Fruit fly (Drosophila melanogaster): ENCODE results near the gene CG9988.

CG9988 gene

dm6 chr3R:28634261-28634980 is 1.8 kb upstream of the CG9988 start (continued):
- TF ChIP-seq Neu2 (GFP tag; optimal IDR thresholded peaks at IDR 0.05; ENCODE audit: borderline replicate concordance) (no peak), D19A (tag; optimal IDR thresholded peaks at IDR 0.05) (peak; percentile 44), hkb (optimal IDR thresholded peaks at IDR 0.05) (no peak), hkb (GFP tag; IDR thresholded peaks at IDR 0.05) (0 out of 2 replicates have a peak, but pooled peaks have one; percentile 13), Ssrp (tag; optimal IDR thresholded peaks at IDR 0.05) (no peak), nau (GFP tag; optimal IDR thresholded peaks at IDR 0.05) (peak; percentile 16), CG4360 (GFP tag; IDR thresholded peaks at IDR 0.05) (peak; percentile 69), cg (GFP tag; optimal IDR thresholded peaks at IDR 0.05) (peak; percentile 88), ATbp (GFP tag; optimal IDR thresholded peaks at IDR 0.05) (peak; percentile 27), Stat92E (GFP tag; optimal IDR thresholded peaks at IDR 0.05) (peak in 1 of 3 experiments; percentile 48)

dm6 chr3R:28634981-28635930 is 955 bp upstream of the CG9988 start, which contains the start of gene CG10011:
TSS of gene CG10011 (minus strand) at chr3R:28635099.
- TF ChIP-seq dpn (GFP tag; optimal IDR thresholded peaks at IDR 0.05) (no peak), Abd-B (GFP tag; optimal IDR thresholded peaks at IDR 0.05) (peak; percentile 31), CG17802 (tag; optimal IDR thresholded peaks at IDR 0.05) (peak; percentile 60), HLH3B (GFP tag; IDR thresholded peaks at IDR 0.05) (no peak), lov (optimal IDR thresholded peaks at IDR 0.05) (no peak), lov (GFP tag; IDR thresholded peaks at IDR 0.05) (0 out of 3 replicates have a peak, but pooled peaks have one; percentile 37), CG1603 (tag; optimal IDR thresholded peaks at IDR 0.05) (peak; percentile 82), eve (GFP tag; optimal IDR thresholded peaks at IDR 0.05) (no peak), hb (GFP tag; IDR thresholded peaks at IDR 0.05; ENCODE audit: partially characterized antibody) (0 out of 3 replicates have a peak, but pooled peaks have one; percentile 18), Fer1 (GFP tag; optimal IDR thresholded peaks at IDR 0.05) (no peak), sna (GFP tag; IDR thresholded peaks at IDR 0.05; ENCODE audit: partially characterized antibody) (no peak), CG15073 (GFP tag; optimal IDR thresholded peaks at IDR 0.05) (no peak), Sox102F (GFP tag; optimal IDR thresholded peaks at IDR 0.05) (no peak), Spps (tag; optimal IDR thresholded peaks at IDR 0.05) (no peak), CG7357 (GFP tag; IDR thresholded peaks at IDR 0.05) (peak; percentile 96), CG30020 (tag; optimal IDR thresholded peaks at IDR 0.05) (peak; percentile 10), yki (optimal IDR thresholded peaks at IDR 0.05) (peak; percentile 23), CG10267 (tag; optimal IDR thresholded peaks at IDR 0.05) (peak; percentile 16), Med (GFP tag) (peak; percentile 82), CG2875 (GFP tag; optimal IDR thresholded peaks at IDR 0.05) (peak; percentile 34), gfzf (GFP tag; optimal IDR thresholded peaks at IDR 0.05) (peak; percentile 96), amos (GFP tag; IDR thresholded peaks at IDR 0.05; ENCODE audit: partially characterized antibody) (peak; percentile 59), CG8290 (GFP tag; optimal IDR thresholded peaks at IDR 0.05) (peak; percentile 25), CG8290 (tag; optimal IDR thresholded peaks at IDR 0.05) (peak in 1 of 2 experiments; percentile 53), Dfd (GFP tag; optimal IDR thresholded peaks at IDR 0.05) (no peak), h (optimal IDR thresholded peaks at IDR 0.05) (no peak), scrt (GFP tag; optimal IDR thresholded peaks at IDR 0.05) (no peak), sd (tag; optimal IDR thresholded peaks at IDR 0.05) (no peak), CG13287 (GFP tag; IDR thresholded peaks at IDR 0.05; ENCODE audit: partially characterized antibody) (no peak; the same call in 1 of the 2 replicates), mam (GFP tag; optimal IDR thresholded peaks at IDR 0.05) (peak; percentile 1), CG11695 (GFP tag; IDR thresholded peaks at IDR 0.05) (peak; percentile 51; the same call in 1 of the 3 replicates), tup (GFP tag; optimal IDR thresholded peaks at IDR 0.05) (no peak), Ets97D (GFP tag; optimal IDR thresholded peaks at IDR 0.05) (peak; percentile 47), CG11456 (GFP tag; IDR thresholded peaks at IDR 0.05) (0 out of 3 replicates have a peak, but pooled peaks have one; percentile 23), croc (GFP tag; conservative IDR thresholded peaks at IDR 0.05) (no peak), Blimp-1 (GFP tag; optimal IDR thresholded peaks at IDR 0.05) (no peak)

All from whole organism, embryonic.